ENCODE assay signal across 2 fruit fly cellular contexts in the genomic region with DNA sequence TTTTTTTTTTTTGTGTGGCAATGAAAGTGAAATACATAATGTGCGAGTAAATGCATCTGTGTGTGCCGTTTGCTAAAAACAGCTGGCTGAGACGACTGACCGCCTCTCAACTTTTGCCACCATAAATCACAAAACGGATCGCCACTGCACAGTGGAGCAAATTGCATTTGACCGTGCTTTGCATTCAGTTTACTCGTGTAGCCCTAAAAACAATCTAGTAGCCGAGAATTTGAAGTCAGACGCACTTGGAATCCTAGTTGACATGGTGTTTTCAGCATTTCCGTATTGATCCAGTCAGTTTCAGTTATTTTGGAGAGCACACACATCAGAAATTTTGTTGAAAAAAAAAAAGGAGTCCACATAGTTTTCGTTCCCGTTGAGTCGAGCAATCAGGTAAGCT.
A peak's percentile ranks its signal among the peaks of the same experiment; 100 is the strongest.
TF ChIP-seq lines count a peak whose summit lies in the region.

Gene CG15461 (plus strand): TSS at position 301 of the 400 bp plus-strand sequence.

- no peak for TF ChIP-seq CTCF in whole organism, embryonic (GFP tag; optimal IDR thresholded peaks at IDR 0.05; lab: Kevin White, UChicago)

TF ChIP-seq in whole organism, embryonic, 481 proteins besides CTCF, POLR2A, EP300 and RAD21:
- TF ChIP-seq sens (GFP tag; lab: Kevin White, UChicago) (peak; percentile 20), vnd (GFP tag; IDR thresholded peaks at IDR 0.05; lab: Robert Waterston, UW; ENCODE audit: partially characterized antibody) (no peak), CG18619 (GFP tag; optimal IDR thresholded peaks at IDR 0.05; lab: Kevin White, UChicago) (no peak)

TF ChIP-seq in whole organism, prepupa, 60 proteins besides CTCF, POLR2A, EP300 and RAD21:
- no peak for TF ChIP-seq esn (GFP tag; optimal IDR thresholded peaks at IDR 0.05; lab: Kevin White, UChicago)
- no peak for TF ChIP-seq dsx (GFP tag; optimal IDR thresholded peaks at IDR 0.05; lab: Kevin White, UChicago; ENCODE audit: poor library complexity, severe bottlenecking)
- no peak for TF ChIP-seq lz (GFP tag; optimal IDR thresholded peaks at IDR 0.05; lab: Kevin White, UChicago)
- no peak for TF ChIP-seq pdm3 (GFP tag; optimal IDR thresholded peaks at IDR 0.05; lab: Kevin White, UChicago)
- TF ChIP-seq fd85E (GFP tag; optimal IDR thresholded peaks at IDR 0.05; lab: Kevin White, UChicago), result no peak
- peak; percentile 23 for TF ChIP-seq Eip78C (GFP tag; lab: Kevin White, UChicago)
- TF ChIP-seq CG7368 (GFP tag; optimal IDR thresholded peaks at IDR 0.05; lab: Kevin White, UChicago), result no peak
- no peak for TF ChIP-seq CG6276 (GFP tag; optimal IDR thresholded peaks at IDR 0.05; lab: Kevin White, UChicago)
- no peak for TF ChIP-seq CG11902 (GFP tag; optimal IDR thresholded peaks at IDR 0.05; lab: Kevin White, UChicago)
- no peak for TF ChIP-seq vri (GFP tag; optimal IDR thresholded peaks at IDR 0.05; lab: Kevin White, UChicago)
- no peak for TF ChIP-seq CG15336 (GFP tag; IDR thresholded peaks at IDR 0.05; lab: Robert Waterston, UW)
- TF ChIP-seq CG3032 (tag; optimal IDR thresholded peaks at IDR 0.05; lab: Kevin White, UChicago), result no peak
- no peak for TF ChIP-seq Ets96B (tag; optimal IDR thresholded peaks at IDR 0.05; lab: Kevin White, UChicago)
- TF ChIP-seq CG8119 (GFP tag; IDR thresholded peaks at IDR 0.05; lab: Robert Waterston, UW), result 0 out of 3 replicates have a peak, but pooled peaks have one; percentile 22
- no peak for TF ChIP-seq topi (GFP tag; optimal IDR thresholded peaks at IDR 0.05; lab: Kevin White, UChicago)
- TF ChIP-seq CG32006 (GFP tag; optimal IDR thresholded peaks at IDR 0.05; lab: Kevin White, UChicago), result peak; percentile 36
